Fruit fly (Drosophila melanogaster) whole organism, embryonic: Measurements from ENCODE around the gene CG31735.

Experiments used
- ATbp ChIP-seq: fragments of 200-800 bp; sonication (Bioruptor generic); optimal IDR thresholded peaks from 2 replicates; lab custom pipeline; 2017; ENCODE audit warnings: missing biosample characterization, mild to moderate bottlenecking, missing genetic modification characterization, missing genetic modification reagents
- CG13624 ChIP-seq: fragments of 200-800 bp; sonication (Bioruptor generic); optimal IDR thresholded peaks from 2 replicates; lab custom pipeline; 2016; ENCODE audit warnings: missing biosample characterization, missing genetic modification characterization
- CG15269 ChIP-seq: fragments of 200-800 bp; sonication (Bioruptor generic); optimal IDR thresholded peaks from 2 replicates; lab custom pipeline; 2018; ENCODE audit warnings: missing biosample characterization, mild to moderate bottlenecking, missing genetic modification characterization, moderate library complexity
- CG1603 ChIP-seq: fragments of 200-800 bp; sonication (Bioruptor generic); optimal IDR thresholded peaks from 2 replicates; lab custom pipeline; 2019; ENCODE audit warnings: missing biosample characterization, mild to moderate bottlenecking, missing genetic modification characterization, moderate library complexity
- CG17328 ChIP-seq: fragments of 200-800 bp; sonication (Bioruptor generic); IDR thresholded peaks from 2 replicates; pipeline ENCODE4 v1.3.6; 2022; ENCODE audit warnings: missing biosample characterization, missing genetic modification characterization
- CG18476 ChIP-seq: fragments of 200-800 bp; sonication (Bioruptor generic); optimal IDR thresholded peaks from 2 replicates; lab custom pipeline; 2016; ENCODE audit warnings: missing biosample characterization, mild to moderate bottlenecking, missing genetic modification characterization
- CG2202 ChIP-seq: fragments of 200-800 bp; sonication (Bioruptor generic); optimal IDR thresholded peaks from 2 replicates; lab custom pipeline; 2018; ENCODE audit warnings: missing biosample characterization, mild to moderate bottlenecking, missing genetic modification characterization
- CG31224 ChIP-seq: fragments of 200-800 bp; sonication (Bioruptor generic); IDR thresholded peaks from 2 replicates; pipeline ENCODE4 v1.3.6; 2022; ENCODE audit warnings: missing biosample characterization, missing genetic modification characterization
- CG31441 ChIP-seq: fragments of 200-800 bp; sonication (Bioruptor generic); IDR thresholded peaks from 2 replicates; pipeline ENCODE4 v1.3.6; 2022; ENCODE audit warnings: missing biosample characterization, missing genetic modification characterization
- CG42726 ChIP-seq: fragments of 200-800 bp; sonication (Bioruptor generic); IDR thresholded peaks from 2 replicates; pipeline ENCODE4 v1.3.6; 2022; ENCODE audit warnings: missing biosample characterization, missing genetic modification characterization; ENCODE audit not compliant: partially characterized antibody
- CG4328 ChIP-seq: fragments of 200-800 bp; sonication (Bioruptor generic); optimal IDR thresholded peaks from 3 replicates; lab custom pipeline; 2017; ENCODE audit warnings: missing biosample characterization, missing genetic modification reagents, missing genetic modification characterization
- CG6654 ChIP-seq: fragments of 200-800 bp; sonication (Bioruptor generic); optimal IDR thresholded peaks from 2 replicates; lab custom pipeline; 2017; ENCODE audit warnings: missing biosample characterization, mild to moderate bottlenecking, missing genetic modification characterization
- CG6791 ChIP-seq: fragments of 200-800 bp; sonication (Bioruptor generic); IDR thresholded peaks from 3 replicates; pipeline ENCODE4 v1.3.6; 2022; ENCODE audit warnings: missing biosample characterization, missing genetic modification characterization; ENCODE audit not compliant: partially characterized antibody
- CG6813 ChIP-seq: fragments of 200-800 bp; sonication (Bioruptor generic); optimal IDR thresholded peaks from 2 replicates; lab custom pipeline; 2017; ENCODE audit warnings: missing biosample characterization, missing genetic modification characterization, mild to moderate bottlenecking, moderate library complexity, missing genetic modification reagents
- CHES-1-like ChIP-seq: fragments of 200-800 bp; sonication (Bioruptor generic); optimal IDR thresholded peaks from 2 replicates; lab custom pipeline; 2016; ENCODE audit warnings: missing biosample characterization, missing genetic modification characterization
- CTCF ChIP-seq: fragments of 200-800 bp; sonication (Bioruptor generic); optimal IDR thresholded peaks from 2 replicates; lab custom pipeline; 2017; ENCODE audit warnings: missing biosample characterization, mild to moderate bottlenecking, missing genetic modification characterization, moderate library complexity
- CkIIα-i1 ChIP-seq: fragments of 200-800 bp; sonication (Bioruptor generic); IDR thresholded peaks from 2 replicates; pipeline ENCODE4 v1.3.6; 2022; ENCODE audit warnings: missing biosample characterization, missing genetic modification characterization
- Dref ChIP-seq: fragments of 200-800 bp; sonication (Bioruptor generic); IDR thresholded peaks from 2 replicates; pipeline ENCODE4 v1.3.6; 2022; ENCODE audit warnings: missing biosample characterization, missing genetic modification characterization
- Eip74EF ChIP-seq, 2 experiments: fragments of 200-800 bp in 1 of 2; fragments of >200 bp in 1 of 2; sonication (Bioruptor generic) in 1 of 2; optimal IDR thresholded peaks; 2 replicates each; lab custom pipeline; 2017 to 2019; ENCODE audit warnings: missing biosample characterization in 2 of 2, missing genetic modification characterization in 2 of 2, mild to moderate bottlenecking in 1 of 2, moderate library complexity in 1 of 2
- Fer1 ChIP-seq: fragments of 200-800 bp; sonication (Bioruptor generic); optimal IDR thresholded peaks from 2 replicates; lab custom pipeline; 2017; ENCODE audit warnings: missing biosample characterization, mild to moderate bottlenecking, missing genetic modification characterization
- HLH4C ChIP-seq: fragments of 200-800 bp; sonication (Bioruptor generic); IDR thresholded peaks from 3 replicates; pipeline ENCODE4 v1.3.6; 2022; ENCODE audit warnings: missing biosample characterization, missing genetic modification characterization; ENCODE audit not compliant: partially characterized antibody
- HmgD ChIP-seq: fragments of 200-800 bp; sonication (Bioruptor generic); optimal IDR thresholded peaks from 3 replicates; lab custom pipeline; 2016; ENCODE audit warnings: missing biosample characterization, missing genetic modification characterization
- Hr51 ChIP-seq, 2 experiments: fragments of 200-800 bp; sonication (Bioruptor generic); optimal IDR thresholded peaks; 2 replicates in 1 of 2; 3 replicates in 1 of 2; lab custom pipeline; 2016 to 2018; ENCODE audit warnings: missing biosample characterization in 2 of 2, missing genetic modification characterization in 2 of 2, mild to moderate bottlenecking in 1 of 2, moderate library complexity in 1 of 2
- Kr ChIP-seq: fragments of 200-800 bp; sonication (Bioruptor generic); optimal IDR thresholded peaks from 2 replicates; lab custom pipeline; 2017; ENCODE audit warnings: missing biosample characterization, mild to moderate bottlenecking, missing genetic modification characterization
- Nf-YA ChIP-seq: fragments of 200-800 bp; sonication (Bioruptor generic); IDR thresholded peaks from 2 replicates; pipeline ENCODE4 v1.3.6; 2022; ENCODE audit warnings: missing biosample characterization, missing genetic modification characterization
- NfI ChIP-seq: fragments of 200-800 bp; sonication (Bioruptor generic); optimal IDR thresholded peaks from 3 replicates; lab custom pipeline; 2018; ENCODE audit warnings: missing biosample characterization, mild to moderate bottlenecking, missing genetic modification characterization, moderate library complexity
- Rfx ChIP-seq: fragments of 200-800 bp; sonication (Bioruptor generic); IDR thresholded peaks from 2 replicates; pipeline ENCODE4 v1.3.6; 2022; ENCODE audit warnings: missing biosample characterization, missing genetic modification characterization
- TFAM ChIP-seq: fragments of 200-800 bp; sonication (Bioruptor generic); optimal IDR thresholded peaks from 2 replicates; lab custom pipeline; 2017; ENCODE audit warnings: missing biosample characterization, missing genetic modification characterization, inconsistent platforms
- Trl ChIP-seq, 3 experiments: fragments of >200 bp in 2 of 3; fragments of 200-800 bp in 1 of 3; sonication (Bioruptor generic) in 1 of 3; optimal IDR thresholded peaks; 2 replicates in 1 of 3; 3 replicates in 2 of 3; lab custom pipeline; 2016 to 2017; ENCODE audit warnings: missing biosample characterization in 1 of 3, missing genetic modification characterization in 1 of 3
- Usf ChIP-seq: fragments of 200-800 bp; sonication (Bioruptor generic); optimal IDR thresholded peaks from 2 replicates; lab custom pipeline; 2017; ENCODE audit warnings: missing genotype, missing biosample characterization, missing genetic modification characterization
- ab ChIP-seq: fragments of 200-800 bp; sonication (Bioruptor generic); optimal IDR thresholded peaks from 2 replicates; lab custom pipeline; 2016; ENCODE audit warnings: missing biosample characterization, missing genetic modification characterization
- ac ChIP-seq: fragments of 200-800 bp; sonication (Bioruptor generic); optimal IDR thresholded peaks from 3 replicates; lab custom pipeline; 2017; ENCODE audit warnings: missing biosample characterization, mild to moderate bottlenecking, missing genetic modification characterization
- corto ChIP-seq: fragments of 200-800 bp; sonication (Bioruptor generic); optimal IDR thresholded peaks from 2 replicates; lab custom pipeline; 2016; ENCODE audit warnings: missing biosample characterization, mild to moderate bottlenecking, missing genetic modification characterization, moderate library complexity
- danr ChIP-seq: fragments of 200-800 bp; sonication (Bioruptor generic); IDR thresholded peaks from 2 replicates; pipeline ENCODE4 v1.3.6; 2022; ENCODE audit warnings: missing biosample characterization, missing genetic modification characterization
- dm ChIP-seq: fragments of 200-800 bp; sonication (Bioruptor generic); optimal IDR thresholded peaks from 3 replicates; lab custom pipeline; 2016; ENCODE audit warnings: missing biosample characterization, missing genetic modification characterization
- ftz-f1 ChIP-seq: fragments of 200-800 bp; sonication (Bioruptor generic); optimal IDR thresholded peaks from 2 replicates; lab custom pipeline; 2016; ENCODE audit warnings: missing biosample characterization, missing genetic modification characterization
- gce ChIP-seq: fragments of 200-800 bp; sonication (Bioruptor generic); IDR thresholded peaks from 3 replicates; pipeline ENCODE4 v1.3.6; 2022; ENCODE audit warnings: missing biosample characterization, missing genetic modification characterization
- gfzf ChIP-seq: fragments of 200-800 bp; sonication (Bioruptor generic); optimal IDR thresholded peaks from 2 replicates; lab custom pipeline; 2016; ENCODE audit warnings: missing biosample characterization, mild to moderate bottlenecking, missing genetic modification characterization, moderate library complexity
- gro ChIP-seq: fragments of 200-800 bp; sonication (Bioruptor generic); optimal IDR thresholded peaks from 2 replicates; lab custom pipeline; 2016; ENCODE audit warnings: missing biosample characterization, missing genetic modification characterization
- gt ChIP-seq: fragments of 200-800 bp; sonication (Bioruptor generic); IDR thresholded peaks from 2 replicates; pipeline ENCODE4 v1.3.6; 2022; ENCODE audit warnings: missing biosample characterization, missing genetic modification characterization
- her ChIP-seq: fragments of 200-800 bp; sonication (Bioruptor generic); optimal IDR thresholded peaks from 2 replicates; lab custom pipeline; 2016; ENCODE audit warnings: missing biosample characterization, missing genetic modification characterization
- lilli ChIP-seq: fragments of 200-800 bp; sonication (Bioruptor generic); optimal IDR thresholded peaks from 3 replicates; lab custom pipeline; 2016; ENCODE audit warnings: missing biosample characterization, missing genetic modification characterization
- mam ChIP-seq: fragments of 200-800 bp; sonication (Bioruptor generic); optimal IDR thresholded peaks from 3 replicates; lab custom pipeline; 2016; ENCODE audit warnings: missing biosample characterization, missing genetic modification characterization
- oc ChIP-seq: fragments of 200-800 bp; sonication (Bioruptor generic); optimal IDR thresholded peaks from 2 replicates; lab custom pipeline; 2018; ENCODE audit warnings: missing biosample characterization, mild to moderate bottlenecking, missing genetic modification characterization, moderate library complexity
- prd ChIP-seq, 3 experiments: fragments of >200 bp in 2 of 3; fragments of 200-800 bp in 1 of 3; sonication (Bioruptor generic) in 1 of 3; optimal IDR thresholded peaks in 2 of 3; IDR thresholded peaks in 1 of 3; 2 replicates in 2 of 3; 3 replicates in 1 of 3; pipeline versions ENCODE4 v1.3.6 to Lab custom; 2017 to 2022; ENCODE audit warnings: missing biosample characterization in 1 of 3, missing genetic modification characterization in 1 of 3
- pum ChIP-seq: fragments of 200-800 bp; sonication (Bioruptor generic); optimal IDR thresholded peaks from 2 replicates; lab custom pipeline; 2016; ENCODE audit warnings: missing biosample characterization, missing genetic modification characterization
- sim ChIP-seq: fragments of 200-800 bp; sonication (Bioruptor generic); IDR thresholded peaks from 2 replicates; pipeline ENCODE4 v1.3.6; 2022; ENCODE audit warnings: missing biosample characterization, missing genetic modification characterization
- ssp ChIP-seq: fragments of 200-800 bp; sonication (Bioruptor generic); IDR thresholded peaks from 2 replicates; pipeline ENCODE4 v1.3.6; 2022; ENCODE audit warnings: missing biosample characterization, missing genetic modification characterization
- vfl ChIP-seq: fragments of 200-800 bp; sonication (Bioruptor generic); optimal IDR thresholded peaks from 2 replicates; lab custom pipeline; 2016; ENCODE audit warnings: missing biosample characterization, missing genetic modification characterization

The CG31735 gene

DNA sequence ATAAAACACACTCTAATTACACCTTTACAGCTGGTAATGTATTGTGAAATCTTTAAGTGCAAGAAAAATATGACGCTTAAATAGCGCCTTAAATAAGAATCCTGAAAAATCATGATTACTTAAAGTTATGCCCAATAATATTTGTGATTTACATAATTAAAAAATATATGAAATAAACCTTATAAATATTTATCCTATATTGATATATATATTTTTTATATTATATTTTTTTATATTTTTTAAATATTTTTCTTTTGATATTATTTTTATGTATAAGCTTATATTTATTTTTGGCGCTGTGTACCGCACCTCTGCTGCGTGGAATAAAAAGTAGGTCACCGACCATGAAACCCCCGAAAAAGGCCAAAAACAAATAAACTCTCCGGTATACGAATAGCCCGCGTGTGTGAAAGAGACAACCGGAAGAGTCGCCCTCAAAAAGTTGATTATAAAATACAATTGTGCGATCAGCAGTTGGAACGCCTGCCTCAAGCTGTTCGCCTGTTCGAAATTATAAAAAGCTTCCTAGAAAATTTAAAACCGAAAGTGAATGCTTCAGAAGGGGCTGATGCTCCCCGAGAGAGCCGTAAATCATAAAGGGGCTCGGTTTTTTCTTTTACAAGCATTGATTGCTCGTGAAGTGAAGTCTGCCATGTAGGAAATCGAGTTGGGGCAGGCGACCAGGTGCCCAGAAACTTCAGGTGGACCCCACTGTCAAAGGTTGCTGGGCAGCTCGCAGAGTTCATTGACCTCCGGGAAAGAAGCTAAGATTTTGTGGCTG, 13.4 kb downstream of the CG31735 start (continued):
- TF ChIP-seq ssp (no peak), CG2202 (no peak), HmgD (GFP tag; lab: Kevin White, UChicago) (peak; percentile 50), vfl (no peak), Fer1 (peak; percentile 54), CkIIα-i1 (GFP tag; lab: Robert Waterston, UW) (no peak), prd (optimal IDR thresholded peaks at IDR 0.05; lab: Kevin White, UChicago) (no peak), prd (GFP tag; IDR thresholded peaks at IDR 0.05; lab: Robert Waterston, UW) (peak; percentile 19; the same call in 2 of the 3 replicates), Rfx (GFP tag; lab: Robert Waterston, UW) (peak; percentile 53; the same call in 1 of the 2 replicates), gce (no peak), NfI (GFP tag; lab: Kevin White, UChicago) (peak; percentile 46), TFAM (GFP tag; lab: Kevin White, UChicago) (no peak), corto (GFP tag; lab: Kevin White, UChicago) (no peak), ac (GFP tag; lab: Kevin White, UChicago) (no peak), CG13624 (no peak), mam (GFP tag; lab: Kevin White, UChicago) (no peak), CG18476 (GFP tag; lab: Kevin White, UChicago) (peak; percentile 12), sim (GFP tag; lab: Robert Waterston, UW) (no peak), CG6654 (GFP tag; lab: Kevin White, UChicago) (peak; percentile 37), CG6813 (GFP tag; lab: Kevin White, UChicago) (peak; percentile 56), gfzf (GFP tag; lab: Kevin White, UChicago) (no peak), Trl (optimal IDR thresholded peaks at IDR 0.05; lab: Kevin White, UChicago) (no peak), Trl (GFP tag; optimal IDR thresholded peaks at IDR 0.05; lab: Kevin White, UChicago) (no peak), dm (peak; percentile 12), HLH4C (GFP tag; lab: Robert Waterston, UW) (peak; percentile 36; the same call in 2 of the 3 replicates), gt (GFP tag; lab: Robert Waterston, UW) (no peak), CG1603 (no peak), CG4328 (GFP tag; lab: Kevin White, UChicago) (peak; percentile 4), ftz-f1 (GFP tag; lab: Kevin White, UChicago) (peak; percentile 99), Hr51 (GFP tag; optimal IDR thresholded peaks at IDR 0.05; lab: Kevin White, UChicago) (peak in 1 of 2 experiments; percentile 86), CHES-1-like (GFP tag; lab: Kevin White, UChicago) (no peak), Usf (no peak), ab (GFP tag; lab: Kevin White, UChicago) (no peak), Nf-YA (GFP tag; lab: Robert Waterston, UW) (no peak), CG42726 (GFP tag; lab: Robert Waterston, UW) (no peak), danr (GFP tag; lab: Robert Waterston, UW) (no peak), CG31441 (GFP tag; lab: Robert Waterston, UW) (peak; percentile 85), CG31224 (peak; percentile 99), pum (GFP tag; lab: Kevin White, UChicago) (no peak), CG15269 (peak; percentile 82), lilli (no peak), Kr (GFP tag; lab: Kevin White, UChicago) (no peak), CTCF (GFP tag; lab: Kevin White, UChicago) (no peak), gro (peak; percentile 60), Dref (GFP tag; lab: Robert Waterston, UW) (no peak), CG17328 (no peak; the same call in 1 of the 2 replicates), Eip74EF (GFP tag; optimal IDR thresholded peaks at IDR 0.05; lab: Kevin White, UChicago) (peak in 1 of 2 experiments; percentile 99), CG6791 (GFP tag; lab: Robert Waterston, UW) (no peak), her (GFP tag; lab: Kevin White, UChicago) (no peak), ATbp (peak; percentile 33), oc (tag; lab: Kevin White, UChicago) (peak; percentile 22)
